Worm (Caenorhabditis elegans) whole organism, midembryonic: ENCODE results near the gene R105.1.

Experiments used
- T22C8.4 ChIP-seq: fragments of 200-800 bp; sonication (Bioruptor generic); IDR thresholded peaks from 2 replicates; pipeline ENCODE4 v1.3.6; 2022; ENCODE audit warnings: missing genetic modification characterization, missing compliant biosample characterization
- cog-1 ChIP-seq: sonication (generic microtip); optimal IDR thresholded peaks from 2 replicates; lab custom pipeline; 2016; ENCODE audit warnings: missing genetic modification characterization, missing compliant biosample characterization
- flt-1 ChIP-seq: fragments of 200-800 bp; sonication (Bioruptor generic); IDR thresholded peaks from 2 replicates; pipeline ENCODE4 v1.3.6; 2022; ENCODE audit warnings: missing genetic modification characterization, missing compliant biosample characterization
- klf-2 ChIP-seq: fragments of 200-800 bp; sonication (Bioruptor generic); conservative IDR thresholded peaks from 2 replicates; pipeline ENCODE4 v1.3.6; 2022; ENCODE audit warnings: missing genetic modification reagents, missing genetic modification characterization, missing compliant biosample characterization
- med-1 ChIP-seq: sonication (generic microtip); optimal IDR thresholded peaks from 2 replicates; lab custom pipeline; 2017; ENCODE audit warnings: missing genetic modification characterization, mild to moderate bottlenecking, missing compliant biosample characterization, antibody characterized with exemption, missing genetic modification reagents; ENCODE audit not compliant: insufficient read depth
- ref-1 ChIP-seq: fragments of 200-800 bp; sonication (Bioruptor generic); conservative IDR thresholded peaks from 2 replicates; pipeline ENCODE4 v1.3.6; 2022; ENCODE audit warnings: missing genetic modification reagents, missing genetic modification characterization, missing compliant biosample characterization
- tab-1 ChIP-seq: fragments of 200-800 bp; sonication (Bioruptor generic); IDR thresholded peaks from 2 replicates; pipeline ENCODE4 v1.3.6; 2022; ENCODE audit warnings: missing genetic modification characterization, missing compliant biosample characterization
- ztf-23 ChIP-seq: fragments of 200-800 bp; sonication (Bioruptor generic); IDR thresholded peaks from 2 replicates; pipeline ENCODE4 v1.3.6; 2022; ENCODE audit warnings: missing genetic modification reagents, missing genetic modification characterization, missing compliant biosample characterization
- ztf-29 ChIP-seq: fragments of 200-800 bp; sonication (Bioruptor generic); IDR thresholded peaks from 2 replicates; pipeline ENCODE4 v1.3.6; 2022; ENCODE audit warnings: missing genetic modification reagents, missing genetic modification characterization, missing compliant biosample characterization

Gene R105.1

ce11 chrIV:4665079-4665478, 31.6 kb downstream of the R105.1 start, which contains the start of gene F29B9.1:
Gene F29B9.1, plus strand, starts transcription at chrIV:4665379.
- TF ChIP-seq med-1 (no peak), ztf-23 (no peak), ref-1 (GFP tag; lab: Robert Waterston, UW) (no peak), flt-1 (GFP tag; lab: Robert Waterston, UW) (no peak), tab-1 (GFP tag; lab: Robert Waterston, UW) (no peak), ztf-29 (GFP tag; lab: Robert Waterston, UW) (no peak), klf-2 (no peak), T22C8.4 (GFP tag; lab: Robert Waterston, UW) (no peak), cog-1 (tag; lab: Kevin White, UChicago) (no peak)

DNA sequence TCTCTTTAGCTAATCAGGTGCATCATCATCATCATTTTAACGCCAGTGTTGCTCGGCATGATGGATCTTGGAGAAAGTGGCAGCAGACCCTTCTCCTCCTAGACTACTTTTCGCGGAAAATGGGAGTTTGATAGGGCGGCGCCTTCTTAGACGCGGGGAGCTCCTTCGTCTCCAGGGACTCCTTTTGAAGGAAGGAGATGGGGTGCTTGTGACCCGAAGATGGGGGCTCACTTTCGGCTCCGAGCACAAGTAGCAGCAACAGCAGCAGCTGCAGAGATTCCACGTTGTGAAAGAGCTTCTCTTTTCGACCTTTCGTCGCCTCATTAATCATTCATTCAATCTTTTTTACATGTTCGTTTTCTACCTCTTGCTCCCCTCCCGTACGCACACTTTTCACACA, 33.9 kb downstream of the R105.1 start:
- TF ChIP-seq med-1, result no peak
- no peak for TF ChIP-seq tab-1 (GFP tag; lab: Robert Waterston, UW)
- no peak for TF ChIP-seq ztf-23
- TF ChIP-seq flt-1 (GFP tag; lab: Robert Waterston, UW), result no peak
- no peak for TF ChIP-seq klf-2
- no peak for TF ChIP-seq ref-1 (GFP tag; lab: Robert Waterston, UW)
- TF ChIP-seq cog-1 (tag; lab: Kevin White, UChicago), result no peak
- TF ChIP-seq T22C8.4 (GFP tag; lab: Robert Waterston, UW), result no peak
- TF ChIP-seq ztf-29 (GFP tag; lab: Robert Waterston, UW), result no peak

DNA sequence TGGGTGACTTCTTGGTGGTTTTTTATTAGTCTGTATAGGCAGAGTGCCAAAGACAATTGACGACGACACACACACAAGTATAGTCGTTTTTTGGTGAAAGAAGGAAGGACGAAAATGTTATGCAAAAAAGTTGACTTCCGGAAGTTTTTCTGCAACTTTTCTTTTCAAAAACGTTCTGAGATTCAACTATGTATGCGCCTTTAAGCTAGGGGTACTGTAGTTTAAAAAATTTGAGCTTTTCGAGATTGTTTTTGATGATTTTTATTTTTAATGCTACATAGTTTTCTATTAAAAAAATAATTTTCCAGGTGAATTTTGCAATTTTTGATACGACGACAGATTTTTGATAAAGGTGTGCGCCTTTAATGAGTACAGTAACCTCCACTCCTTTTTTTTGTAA, 34.3 kb downstream of the R105.1 start:
- TF ChIP-seq tab-1 (GFP tag; lab: Robert Waterston, UW) (no peak), cog-1 (tag; lab: Kevin White, UChicago) (no peak), ref-1 (GFP tag; lab: Robert Waterston, UW) (no peak), ztf-29 (GFP tag; lab: Robert Waterston, UW) (no peak), klf-2 (no peak), med-1 (no peak), flt-1 (GFP tag; lab: Robert Waterston, UW) (no peak), ztf-23 (no peak), T22C8.4 (GFP tag; lab: Robert Waterston, UW) (no peak)

ce11 chrIV:4669242-4669641, 35.7 kb downstream of the R105.1 start, which contains the start of gene F29B9.12:
Gene F29B9.12, plus strand, starts transcription at chrIV:4669542.
- TF ChIP-seq T22C8.4 (GFP tag; lab: Robert Waterston, UW), result no peak
- no peak for TF ChIP-seq cog-1 (tag; lab: Kevin White, UChicago)
- TF ChIP-seq flt-1 (GFP tag; lab: Robert Waterston, UW), result no peak
- no peak for TF ChIP-seq ref-1 (GFP tag; lab: Robert Waterston, UW)
- no peak for TF ChIP-seq tab-1 (GFP tag; lab: Robert Waterston, UW)
- TF ChIP-seq klf-2, result no peak
- no peak for TF ChIP-seq med-1
- no peak for TF ChIP-seq ztf-29 (GFP tag; lab: Robert Waterston, UW)
- TF ChIP-seq ztf-23, result no peak

ce11 chrIV:4673332-4673731, 39.8 kb downstream of the R105.1 start:
- TF ChIP-seq flt-1 (GFP tag; lab: Robert Waterston, UW) (no peak), ztf-23 (no peak), med-1 (no peak), klf-2 (no peak), cog-1 (tag; lab: Kevin White, UChicago) (no peak), ref-1 (GFP tag; lab: Robert Waterston, UW) (no peak), ztf-29 (GFP tag; lab: Robert Waterston, UW) (no peak), tab-1 (GFP tag; lab: Robert Waterston, UW) (no peak), T22C8.4 (GFP tag; lab: Robert Waterston, UW) (no peak)

- TF ChIP-seq ref-1 (GFP tag; lab: Robert Waterston, UW) (no peak), med-1 (no peak), klf-2 (no peak), ztf-29 (GFP tag; lab: Robert Waterston, UW) (no peak), T22C8.4 (GFP tag; lab: Robert Waterston, UW) (no peak), flt-1 (GFP tag; lab: Robert Waterston, UW) (no peak), cog-1 (tag; lab: Kevin White, UChicago) (no peak), ztf-23 (no peak), tab-1 (GFP tag; lab: Robert Waterston, UW) (no peak)
Observed at ce11 chrIV:4674322-4674721, 40.8 kb downstream of the R105.1 start.

ce11 chrIV:4678718-4679117, 45.2 kb downstream of the R105.1 start, which contains the start of gene kin-36:
Gene kin-36, plus strand, starts transcription at chrIV:4679018.
- no peak for TF ChIP-seq ztf-29 (GFP tag; lab: Robert Waterston, UW)
- TF ChIP-seq T22C8.4 (GFP tag; lab: Robert Waterston, UW), result no peak
- TF ChIP-seq cog-1 (tag; lab: Kevin White, UChicago), result no peak
- TF ChIP-seq med-1, result no peak

DNA sequence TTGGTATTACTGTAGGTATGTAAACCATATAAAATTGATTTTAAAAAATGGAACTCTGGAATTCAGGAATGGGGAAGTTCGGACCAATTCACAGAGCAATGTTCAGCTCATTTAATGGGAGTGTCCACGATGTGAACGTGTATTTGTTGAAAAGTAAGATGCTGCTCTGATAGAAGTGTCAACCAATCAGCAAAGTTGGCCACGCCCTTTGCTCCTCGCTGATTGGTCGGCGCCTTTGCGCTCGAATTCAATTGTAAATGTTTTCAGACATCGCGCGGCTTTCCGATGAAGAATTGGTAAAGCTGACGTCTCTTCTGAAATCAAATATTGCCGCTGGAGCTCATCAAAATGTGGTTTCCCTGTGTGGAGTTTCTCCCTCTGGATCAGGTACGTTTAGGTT, 49.7 kb downstream of the R105.1 start:
- TF ChIP-seq ztf-29 (GFP tag; lab: Robert Waterston, UW), result no peak
- TF ChIP-seq flt-1 (GFP tag; lab: Robert Waterston, UW), result no peak
- TF ChIP-seq tab-1 (GFP tag; lab: Robert Waterston, UW), result no peak
- TF ChIP-seq T22C8.4 (GFP tag; lab: Robert Waterston, UW), result no peak
